Fruit fly (Drosophila melanogaster): Measurements from ENCODE around the gene CG6041.

The CG6041 gene

DNA sequence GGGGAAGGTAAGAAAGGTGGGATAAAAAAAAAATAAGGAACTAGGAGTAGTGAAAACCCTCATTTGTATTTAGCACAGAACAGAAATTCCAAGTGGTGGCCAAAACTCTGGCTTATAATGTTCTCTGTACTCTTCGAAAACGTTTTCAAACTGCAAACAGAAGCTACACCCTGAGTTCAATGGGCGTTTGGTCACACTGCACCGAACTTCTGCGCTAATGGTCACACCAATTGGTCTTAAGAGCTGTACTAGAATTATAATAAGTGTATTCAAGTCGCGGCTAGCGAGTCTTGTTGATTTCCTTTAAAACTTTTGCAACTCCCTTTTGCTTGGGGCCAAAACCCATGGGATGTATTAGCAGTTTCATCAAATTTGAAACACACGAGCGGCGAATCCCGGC lies 25.9 kb upstream of the CG6041 start:
- TF ChIP-seq Abd-B (GFP tag; optimal IDR thresholded peaks at IDR 0.05) (no peak), CG9705 (GFP tag; optimal IDR thresholded peaks at IDR 0.05) (no peak), N (GFP tag; optimal IDR thresholded peaks at IDR 0.05) (no peak), Jra (GFP tag; optimal IDR thresholded peaks at IDR 0.05) (no peak), Vsx2 (GFP tag; optimal IDR thresholded peaks at IDR 0.05; ENCODE audit: partially characterized antibody) (no peak)

DNA sequence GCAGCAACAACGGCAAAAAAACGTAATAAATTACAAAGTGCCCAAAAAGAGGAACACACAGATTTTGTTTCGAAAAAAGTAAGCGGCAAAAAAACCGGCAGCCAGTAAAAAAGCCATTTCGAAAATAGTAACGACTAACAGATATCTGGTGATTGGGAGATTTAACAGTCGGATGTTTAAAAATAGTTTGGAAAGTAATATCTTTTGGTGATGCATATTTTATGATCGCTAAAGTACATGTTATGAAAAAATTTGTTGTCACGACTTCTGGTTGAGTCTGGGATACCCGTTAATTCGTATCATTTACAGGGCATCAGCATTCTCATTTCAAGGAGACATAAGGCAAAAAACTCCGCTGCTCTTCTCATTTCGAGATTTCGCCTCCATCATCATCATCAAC lies 24.8 kb upstream of the CG6041 start:
- TF ChIP-seq Rel (GFP tag; optimal IDR thresholded peaks at IDR 0.05) (no peak), Rel (tag; optimal IDR thresholded peaks at IDR 0.05) (peak; percentile 7), Jra (GFP tag; optimal IDR thresholded peaks at IDR 0.05) (no peak), br (GFP tag; optimal IDR thresholded peaks at IDR 0.05) (peak; percentile 78), Dif (GFP tag; optimal IDR thresholded peaks at IDR 0.05; ENCODE audit: partially characterized antibody) (no peak), foxo (GFP tag; optimal IDR thresholded peaks at IDR 0.05) (peak in 1 of 2 experiments; percentile 81), fru (GFP tag; optimal IDR thresholded peaks at IDR 0.05) (peak; percentile 80), HLH106 (tag; optimal IDR thresholded peaks at IDR 0.05) (peak; percentile 69), Hnf4 (GFP tag; optimal IDR thresholded peaks at IDR 0.05) (peak; percentile 64), OdsH (GFP tag; optimal IDR thresholded peaks at IDR 0.05) (peak; percentile 63), jim (GFP tag; optimal IDR thresholded peaks at IDR 0.05) (no peak), pan (optimal IDR thresholded peaks at IDR 0.05) (no peak), Sp1 (GFP tag; optimal IDR thresholded peaks at IDR 0.05) (peak; percentile 55), Abd-B (GFP tag; optimal IDR thresholded peaks at IDR 0.05) (no peak), CrebA (GFP tag; optimal IDR thresholded peaks at IDR 0.05; ENCODE audit: borderline replicate concordance) (no peak), Myc (optimal IDR thresholded peaks at IDR 0.05) (no peak), rgr (GFP tag; optimal IDR thresholded peaks at IDR 0.05) (peak; percentile 78), Hr83 (GFP tag; optimal IDR thresholded peaks at IDR 0.05; ENCODE audit: poor library complexity, severe bottlenecking) (no peak), psq (GFP tag; optimal IDR thresholded peaks at IDR 0.05) (peak; percentile 65), Dfd (GFP tag; optimal IDR thresholded peaks at IDR 0.05) (no peak), sv (GFP tag; optimal IDR thresholded peaks at IDR 0.05) (no peak), Mio (GFP tag; optimal IDR thresholded peaks at IDR 0.05) (no peak), h (GFP tag; optimal IDR thresholded peaks at IDR 0.05) (peak; percentile 85), GATAd (GFP tag; optimal IDR thresholded peaks at IDR 0.05) (no peak), CG32264 (GFP tag; optimal IDR thresholded peaks at IDR 0.05) (peak; percentile 49), tai (GFP tag; optimal IDR thresholded peaks at IDR 0.05) (no peak), dl (GFP tag; optimal IDR thresholded peaks at IDR 0.05; ENCODE audit: insufficient read depth in 1 of 2, partially characterized antibody in 2 of 2) (no peak), ey (GFP tag; optimal IDR thresholded peaks at IDR 0.05) (peak; percentile 78), lola (GFP tag; optimal IDR thresholded peaks at IDR 0.05) (no peak), N (GFP tag; optimal IDR thresholded peaks at IDR 0.05) (no peak), dmrt93B (GFP tag; optimal IDR thresholded peaks at IDR 0.05) (peak; percentile 42), CG9705 (GFP tag; optimal IDR thresholded peaks at IDR 0.05) (no peak), Vsx2 (GFP tag; optimal IDR thresholded peaks at IDR 0.05; ENCODE audit: partially characterized antibody) (no peak), dsf (GFP tag; optimal IDR thresholded peaks at IDR 0.05; ENCODE audit: borderline replicate concordance) (no peak), usp (GFP tag; optimal IDR thresholded peaks at IDR 0.05) (no peak), woc (GFP tag; optimal IDR thresholded peaks at IDR 0.05) (peak; percentile 54), sage (GFP tag; optimal IDR thresholded peaks at IDR 0.05) (no peak), brk (GFP tag; optimal IDR thresholded peaks at IDR 0.05) (no peak), Hr78 (GFP tag; optimal IDR thresholded peaks at IDR 0.05) (no peak)

DNA sequence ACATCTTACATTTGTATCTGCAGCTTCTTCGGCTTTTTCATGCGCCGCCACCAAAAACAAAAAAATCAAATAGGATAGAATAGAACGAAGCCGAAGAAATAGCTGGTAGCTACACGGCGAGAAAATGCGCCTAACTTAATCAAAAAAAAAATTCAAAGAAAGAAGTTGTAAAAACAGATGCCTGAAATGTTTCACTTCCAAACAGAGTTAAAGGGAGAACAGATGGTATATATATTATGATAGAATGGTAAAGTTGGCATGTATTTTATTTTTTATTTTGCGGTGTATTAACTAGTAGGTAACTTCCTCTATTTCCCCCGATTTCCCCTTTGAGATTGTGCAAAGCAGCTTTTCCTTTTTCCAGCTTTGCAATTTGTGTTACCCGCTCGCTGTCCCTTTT lies 23.6 kb upstream of the CG6041 start:
- TF ChIP-seq Dfd (GFP tag; optimal IDR thresholded peaks at IDR 0.05) (no peak), rgr (GFP tag; optimal IDR thresholded peaks at IDR 0.05) (no peak), usp (GFP tag; optimal IDR thresholded peaks at IDR 0.05) (no peak), OdsH (GFP tag; optimal IDR thresholded peaks at IDR 0.05) (no peak), Hnf4 (GFP tag; optimal IDR thresholded peaks at IDR 0.05) (no peak), Hr78 (GFP tag; optimal IDR thresholded peaks at IDR 0.05) (no peak), pan (optimal IDR thresholded peaks at IDR 0.05) (no peak), sv (GFP tag; optimal IDR thresholded peaks at IDR 0.05) (no peak), Myc (optimal IDR thresholded peaks at IDR 0.05) (no peak), Rel (GFP tag; optimal IDR thresholded peaks at IDR 0.05) (no peak), Rel (tag; optimal IDR thresholded peaks at IDR 0.05) (no peak)

Measured in whole organism, wandering third instar larva.